Worm (Caenorhabditis elegans): Measurements from ENCODE around the gene F07G11.3.

DNA sequence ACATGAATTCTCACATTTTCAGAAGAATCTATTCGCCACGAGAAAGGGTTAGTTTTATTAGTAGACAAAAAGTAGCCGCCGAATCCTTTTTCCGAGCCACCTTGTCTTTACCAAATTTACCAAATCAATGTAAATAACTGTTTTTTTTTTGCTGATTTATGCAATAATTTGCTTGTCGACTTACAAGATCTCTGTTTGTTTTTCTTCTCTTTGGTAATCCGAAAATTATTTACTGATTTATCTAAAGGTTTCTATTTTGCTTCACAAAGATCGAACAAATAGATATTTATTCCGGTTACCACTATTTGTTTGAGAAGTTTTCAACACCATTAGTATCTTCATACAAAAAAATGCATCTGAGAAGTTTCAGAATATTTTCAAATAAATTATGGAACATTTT lies 32.5 kb upstream of the F07G11.3 start, which contains the start of gene C13A2.7:
- TF ChIP-seq ztf-23 (GFP tag; IDR thresholded peaks at IDR 0.05) (no peak), klf-2 (GFP tag; conservative IDR thresholded peaks at IDR 0.05) (no peak), flt-1 (GFP tag; IDR thresholded peaks at IDR 0.05) (no peak), ztf-29 (GFP tag; IDR thresholded peaks at IDR 0.05) (no peak), cog-1 (tag; optimal IDR thresholded peaks at IDR 0.05) (no peak), ref-1 (GFP tag; conservative IDR thresholded peaks at IDR 0.05) (no peak), T22C8.4 (GFP tag; IDR thresholded peaks at IDR 0.05) (no peak), tab-1 (GFP tag; IDR thresholded peaks at IDR 0.05) (no peak)

Data from whole organism, midembryonic.